Fruit fly (Drosophila melanogaster) whole organism, embryonic: ENCODE data around the gene Cow.

Experiments used
- Adf1 ChIP-seq: fragments of 200-800 bp; sonication (Bioruptor generic); IDR thresholded peaks from 2 replicates; pipeline ENCODE4 v1.3.6; 2022; ENCODE audit warnings: missing biosample characterization, missing genetic modification characterization
- Antp ChIP-seq: fragments of 200-800 bp; sonication (Bioruptor generic); optimal IDR thresholded peaks from 3 replicates; lab custom pipeline; 2016; ENCODE audit warnings: missing biosample characterization, missing genetic modification characterization
- Bteb2 ChIP-seq: fragments of 200-800 bp; sonication (Bioruptor generic); optimal IDR thresholded peaks from 2 replicates; lab custom pipeline; 2016; ENCODE audit warnings: missing biosample characterization, missing genetic modification characterization
- CG10543 ChIP-seq: fragments of 200-800 bp; sonication (Bioruptor generic); optimal IDR thresholded peaks from 3 replicates; lab custom pipeline; 2017; ENCODE audit warnings: missing biosample characterization, mild to moderate bottlenecking, missing genetic modification characterization, moderate library complexity
- CG11695 ChIP-seq: fragments of 200-800 bp; sonication (Bioruptor generic); IDR thresholded peaks from 3 replicates; pipeline ENCODE4 v1.3.6; 2022; ENCODE audit warnings: missing biosample characterization, missing genetic modification characterization
- CG12744 ChIP-seq: fragments of 200-800 bp; sonication (Bioruptor generic); optimal IDR thresholded peaks from 2 replicates; lab custom pipeline; 2016; ENCODE audit warnings: missing biosample characterization, missing genetic modification characterization
- CG15514 ChIP-seq: fragments of 200-800 bp; sonication (Bioruptor generic); optimal IDR thresholded peaks from 3 replicates; lab custom pipeline; 2017; ENCODE audit warnings: missing biosample characterization, missing genetic modification characterization, mild to moderate bottlenecking, moderate library complexity, missing genetic modification reagents
- CG15601 ChIP-seq: fragments of 200-800 bp; sonication (Bioruptor generic); optimal IDR thresholded peaks from 3 replicates; lab custom pipeline; 2019; ENCODE audit warnings: missing biosample characterization, mild to moderate bottlenecking, missing genetic modification characterization, moderate library complexity
- CG16779 ChIP-seq: fragments of 200-800 bp; sonication (Bioruptor generic); IDR thresholded peaks from 2 replicates; pipeline ENCODE4 v1.3.6; 2022; ENCODE audit warnings: missing biosample characterization, missing genetic modification characterization
- CG17186 ChIP-seq: fragments of 200-800 bp; sonication (Bioruptor generic); optimal IDR thresholded peaks from 3 replicates; lab custom pipeline; 2017; ENCODE audit warnings: missing biosample characterization, missing genetic modification reagents, missing genetic modification characterization
- CG17829 ChIP-seq: fragments of 200-800 bp; optimal IDR thresholded peaks from 2 replicates; lab custom pipeline; 2019; ENCODE audit warnings: missing biosample characterization, mild to moderate bottlenecking, missing genetic modification characterization, moderate library complexity
- CG2199 ChIP-seq: fragments of 200-800 bp; sonication (Bioruptor generic); IDR thresholded peaks from 3 replicates; pipeline ENCODE4 v1.3.6; 2022; ENCODE audit warnings: missing biosample characterization, missing genetic modification characterization
- CG5180 ChIP-seq: fragments of 200-800 bp; sonication (Bioruptor generic); optimal IDR thresholded peaks from 3 replicates; lab custom pipeline; 2017; ENCODE audit warnings: missing biosample characterization, missing genetic modification characterization, mild to moderate bottlenecking, moderate library complexity, missing genetic modification reagents
- CG5245 ChIP-seq: fragments of 200-800 bp; sonication (Bioruptor generic); optimal IDR thresholded peaks from 3 replicates; lab custom pipeline; 2016; ENCODE audit warnings: missing biosample characterization, missing genetic modification characterization
- CG5953 ChIP-seq: fragments of 200-800 bp; sonication (Bioruptor generic); IDR thresholded peaks from 2 replicates; pipeline ENCODE4 v1.3.6; 2022; ENCODE audit warnings: missing biosample characterization, missing genetic modification characterization
- CG6254 ChIP-seq: fragments of 200-800 bp; sonication (Bioruptor generic); optimal IDR thresholded peaks from 3 replicates; lab custom pipeline; 2017; ENCODE audit warnings: mild to moderate bottlenecking, missing biosample characterization, missing genetic modification reagents, missing genetic modification characterization
- CG6791 ChIP-seq: fragments of 200-800 bp; sonication (Bioruptor generic); IDR thresholded peaks from 3 replicates; pipeline ENCODE4 v1.3.6; 2022; ENCODE audit warnings: missing biosample characterization, missing genetic modification characterization; ENCODE audit not compliant: partially characterized antibody
- CG7963 ChIP-seq: fragments of 200-800 bp; sonication (Bioruptor generic); IDR thresholded peaks from 3 replicates; pipeline ENCODE4 v1.3.6; 2022; ENCODE audit warnings: missing biosample characterization, missing genetic modification characterization; ENCODE audit not compliant: partially characterized antibody
- CG8281 ChIP-seq: fragments of 200-800 bp; sonication (Bioruptor generic); optimal IDR thresholded peaks from 2 replicates; lab custom pipeline; 2018; ENCODE audit warnings: missing biosample characterization, mild to moderate bottlenecking, missing genetic modification characterization, moderate library complexity
- CG9932 ChIP-seq: fragments of 200-800 bp; sonication (Bioruptor generic); IDR thresholded peaks from 2 replicates; pipeline ENCODE4 v1.3.6; 2022; ENCODE audit warnings: missing biosample characterization, missing genetic modification characterization
- Chrac-16 ChIP-seq: fragments of 200-800 bp; sonication (Bioruptor generic); optimal IDR thresholded peaks from 3 replicates; lab custom pipeline; 2016; ENCODE audit warnings: missing biosample characterization, missing genetic modification characterization
- CkIIα-i1 ChIP-seq: fragments of 200-800 bp; sonication (Bioruptor generic); IDR thresholded peaks from 2 replicates; pipeline ENCODE4 v1.3.6; 2022; ENCODE audit warnings: missing biosample characterization, missing genetic modification characterization
- CoRest ChIP-seq: fragments of 200-800 bp; sonication (Bioruptor generic); optimal IDR thresholded peaks from 3 replicates; lab custom pipeline; 2018; ENCODE audit warnings: missing biosample characterization, mild to moderate bottlenecking, missing genetic modification characterization, moderate library complexity
- Dp ChIP-seq: fragments of 200-800 bp; sonication (Bioruptor generic); optimal IDR thresholded peaks from 2 replicates; lab custom pipeline; 2018; ENCODE audit warnings: missing biosample characterization, mild to moderate bottlenecking, missing genetic modification characterization, moderate library complexity
- Gsc ChIP-seq: fragments of 200-800 bp; sonication (Bioruptor generic); IDR thresholded peaks from 2 replicates; pipeline ENCODE4 v1.3.6; 2022; ENCODE audit warnings: missing biosample characterization, missing genetic modification characterization
- H2.0 ChIP-seq: fragments of 200-800 bp; sonication (Bioruptor generic); IDR thresholded peaks from 2 replicates; pipeline ENCODE4 v1.3.6; 2022; ENCODE audit warnings: missing biosample characterization, missing genetic modification characterization
- HLH3B ChIP-seq: fragments of 200-800 bp; sonication (Bioruptor generic); IDR thresholded peaks from 2 replicates; pipeline ENCODE4 v1.3.6; 2022; ENCODE audit warnings: missing biosample characterization, missing genetic modification characterization
- Lhr ChIP-seq: fragments of 200-800 bp; sonication (Bioruptor generic); optimal IDR thresholded peaks from 3 replicates; lab custom pipeline; 2017; ENCODE audit warnings: mild to moderate bottlenecking, missing biosample characterization, missing genetic modification reagents, missing genetic modification characterization
- MESR4 ChIP-seq: fragments of 200-800 bp; sonication (Bioruptor generic); optimal IDR thresholded peaks from 2 replicates; lab custom pipeline; 2018; ENCODE audit warnings: missing biosample characterization, mild to moderate bottlenecking, missing genetic modification characterization, moderate library complexity
- Myb ChIP-seq: fragments of 200-800 bp; sonication (Bioruptor generic); optimal IDR thresholded peaks from 2 replicates; lab custom pipeline; 2016; ENCODE audit warnings: missing biosample characterization, missing genetic modification characterization
- Nf-YB ChIP-seq: fragments of 200-800 bp; sonication (Bioruptor generic); optimal IDR thresholded peaks from 3 replicates; lab custom pipeline; 2019; ENCODE audit warnings: missing biosample characterization, mild to moderate bottlenecking, missing genetic modification characterization, moderate library complexity
- Rx ChIP-seq: fragments of 200-800 bp; sonication (Bioruptor generic); IDR thresholded peaks from 2 replicates; pipeline ENCODE4 v1.3.6; 2022; ENCODE audit warnings: missing biosample characterization, missing genetic modification characterization
- Sox102F ChIP-seq: fragments of 200-800 bp; sonication (Bioruptor generic); optimal IDR thresholded peaks from 2 replicates; lab custom pipeline; 2018; ENCODE audit warnings: missing biosample characterization, mild to moderate bottlenecking, missing genetic modification characterization, moderate library complexity
- Tbp ChIP-seq: fragments of >200 bp; optimal IDR thresholded peaks from 2 replicates; lab custom pipeline; 2018; ENCODE audit warnings: missing biosample characterization, missing genetic modification characterization
- Xbp1 ChIP-seq: fragments of 200-800 bp; sonication (Bioruptor generic); optimal IDR thresholded peaks from 3 replicates; lab custom pipeline; 2016; ENCODE audit warnings: missing biosample characterization, mild to moderate bottlenecking, missing genetic modification characterization
- cas ChIP-seq: fragments of 200-800 bp; sonication (Bioruptor generic); IDR thresholded peaks from 2 replicates; pipeline ENCODE4 v1.3.6; 2022; ENCODE audit warnings: missing biosample characterization, missing genetic modification characterization
- chm ChIP-seq: fragments of 200-800 bp; sonication (Bioruptor generic); IDR thresholded peaks from 2 replicates; pipeline ENCODE4 v1.3.6; 2022; ENCODE audit warnings: missing biosample characterization, missing genetic modification characterization
- crc ChIP-seq: fragments of 200-800 bp; sonication (Bioruptor generic); optimal IDR thresholded peaks from 2 replicates; lab custom pipeline; 2016; ENCODE audit warnings: missing biosample characterization, missing genetic modification characterization
- en ChIP-seq: fragments of 200-800 bp; sonication (Bioruptor generic); optimal IDR thresholded peaks from 2 replicates; lab custom pipeline; 2016; ENCODE audit warnings: missing biosample characterization, missing genetic modification characterization
- esg ChIP-seq: fragments of 200-800 bp; sonication (Bioruptor generic); conservative IDR thresholded peaks from 2 replicates; pipeline ENCODE4 v1.3.6; 2022; ENCODE audit warnings: missing biosample characterization, missing genetic modification characterization
- fd96Cb ChIP-seq: fragments of 200-800 bp; sonication (Bioruptor generic); optimal IDR thresholded peaks from 2 replicates; lab custom pipeline; 2018; ENCODE audit warnings: missing biosample characterization, mild to moderate bottlenecking, missing genetic modification characterization, moderate library complexity
- hb ChIP-seq: fragments of 200-800 bp; sonication (Bioruptor generic); IDR thresholded peaks from 3 replicates; pipeline ENCODE4 v1.3.6; 2022; ENCODE audit warnings: missing biosample characterization, missing genetic modification characterization; ENCODE audit not compliant: partially characterized antibody
- jing ChIP-seq: fragments of 200-800 bp; sonication (Bioruptor generic); optimal IDR thresholded peaks from 2 replicates; lab custom pipeline; 2018; ENCODE audit warnings: missing biosample characterization, mild to moderate bottlenecking, missing genetic modification characterization
- phol ChIP-seq: fragments of 200-800 bp; sonication (Bioruptor generic); optimal IDR thresholded peaks from 3 replicates; lab custom pipeline; 2018; ENCODE audit warnings: missing biosample characterization, mild to moderate bottlenecking, missing genetic modification characterization, moderate library complexity
- repo ChIP-seq: fragments of 200-800 bp; sonication (Bioruptor generic); optimal IDR thresholded peaks from 2 replicates; lab custom pipeline; 2016; ENCODE audit warnings: missing biosample characterization, missing genetic modification characterization
- sc ChIP-seq, 3 experiments: fragments of >200 bp in 2 of 3; fragments of 200-800 bp in 1 of 3; sonication (Bioruptor generic) in 1 of 3; optimal IDR thresholded peaks; 2 replicates in 2 of 3; 3 replicates in 1 of 3; lab custom pipeline; 2017; ENCODE audit warnings: mild to moderate bottlenecking in 1 of 3, missing biosample characterization in 1 of 3, missing genetic modification characterization in 1 of 3, missing genetic modification reagents in 1 of 3
- sens ChIP-seq: fragments of 200-800 bp; sonication (Bioruptor generic); peaks from one replicate; lab custom pipeline; 2016; ENCODE audit warnings: missing biosample characterization, missing genetic modification characterization
- sob ChIP-seq: fragments of 200-800 bp; sonication (Bioruptor generic); IDR thresholded peaks from 2 replicates; pipeline ENCODE4 v1.3.6; 2022; ENCODE audit warnings: missing biosample characterization, missing genetic modification characterization
- sr ChIP-seq: fragments of 200-800 bp; sonication (Bioruptor generic); IDR thresholded peaks from 3 replicates; pipeline ENCODE4 v1.3.6; 2022; ENCODE audit warnings: missing biosample characterization, missing genetic modification characterization
- z ChIP-seq: fragments of 200-800 bp; sonication (Bioruptor generic); IDR thresholded peaks from 3 replicates; pipeline ENCODE4 v1.3.6; 2022; ENCODE audit warnings: missing biosample characterization, missing genetic modification characterization

Cow gene

dm6 chr3R:23159289-23159956, 46.9 kb upstream of the Cow start, which contains the start of gene VhaAC39-2 (continued):
- TF ChIP-seq sc (optimal IDR thresholded peaks at IDR 0.05; lab: Kevin White, UChicago), result no peak
- TF ChIP-seq sc (GFP tag; optimal IDR thresholded peaks at IDR 0.05; lab: Kevin White, UChicago), result no peak
- no peak for TF ChIP-seq sr (GFP tag; lab: Robert Waterston, UW)
- peak; percentile 33 for TF ChIP-seq CoRest (tag; lab: Kevin White, UChicago)
- no peak for TF ChIP-seq Nf-YB (GFP tag; lab: Kevin White, UChicago)
- no peak for TF ChIP-seq sens (GFP tag; lab: Kevin White, UChicago)
- peak; percentile 71; the same call in 2 of the 3 replicates for TF ChIP-seq CG2199 (GFP tag; lab: Robert Waterston, UW)
- TF ChIP-seq fd96Cb (tag; lab: Kevin White, UChicago), result no peak
- TF ChIP-seq z (GFP tag; lab: Robert Waterston, UW), result no peak
- no peak for TF ChIP-seq Bteb2 (GFP tag; lab: Kevin White, UChicago)
- no peak for TF ChIP-seq CG16779 (GFP tag; lab: Robert Waterston, UW)
- TF ChIP-seq CG15601 (tag; lab: Kevin White, UChicago), result no peak
- no peak for TF ChIP-seq CkIIα-i1
- TF ChIP-seq CG6791 (GFP tag; lab: Robert Waterston, UW), result no peak
- no peak for TF ChIP-seq CG11695 (GFP tag; lab: Robert Waterston, UW)
- no peak for TF ChIP-seq crc (GFP tag; lab: Kevin White, UChicago)
- no peak for TF ChIP-seq CG5180
- no peak for TF ChIP-seq CG7963
- peak; percentile 28; the same call in 1 of the 2 replicates for TF ChIP-seq HLH3B (GFP tag; lab: Robert Waterston, UW)
- TF ChIP-seq Antp (GFP tag; lab: Kevin White, UChicago), result no peak
- TF ChIP-seq Adf1 (GFP tag; lab: Robert Waterston, UW), result no peak
- no peak for TF ChIP-seq Sox102F
- TF ChIP-seq CG5953 (GFP tag; lab: Robert Waterston, UW), result no peak
- TF ChIP-seq CG12744 (GFP tag; lab: Kevin White, UChicago), result no peak
- TF ChIP-seq chm (GFP tag; lab: Robert Waterston, UW), result no peak
- no peak for TF ChIP-seq repo
- TF ChIP-seq Myb (GFP tag; lab: Kevin White, UChicago), result peak; percentile 88
- TF ChIP-seq sob (GFP tag; lab: Robert Waterston, UW), result no peak
- no peak for TF ChIP-seq CG6254
- TF ChIP-seq H2.0, result no peak
- TF ChIP-seq phol (tag; lab: Kevin White, UChicago), result peak; percentile 73
- TF ChIP-seq MESR4 (GFP tag; lab: Kevin White, UChicago), result no peak
- peak; percentile 10 for TF ChIP-seq CG17829 (tag; lab: Kevin White, UChicago)
- TF ChIP-seq cas (GFP tag; lab: Robert Waterston, UW), result no peak
- no peak for TF ChIP-seq Gsc (GFP tag; lab: Robert Waterston, UW)
- no peak for TF ChIP-seq en
- no peak for TF ChIP-seq CG10543
- no peak for TF ChIP-seq jing
- peak; percentile 6 for TF ChIP-seq CG15514 (GFP tag; lab: Kevin White, UChicago)
- TF ChIP-seq CG5245 (GFP tag; lab: Kevin White, UChicago), result no peak
- TF ChIP-seq CG17186 (GFP tag; lab: Kevin White, UChicago), result no peak
- TF ChIP-seq CG8281, result no peak
- TF ChIP-seq Xbp1 (GFP tag; lab: Kevin White, UChicago), result peak; percentile 16
- TF ChIP-seq Dp (GFP tag; lab: Kevin White, UChicago), result peak; percentile 57
- TF ChIP-seq hb, result no peak
- TF ChIP-seq esg (GFP tag; lab: Robert Waterston, UW), result no peak
- no peak for TF ChIP-seq Tbp (GFP tag; lab: Kevin White, UChicago)
- peak; percentile 46; the same call in 1 of the 2 replicates for TF ChIP-seq CG9932 (GFP tag; lab: Robert Waterston, UW)
- peak; percentile 55 for TF ChIP-seq Lhr (GFP tag; lab: Kevin White, UChicago)
- TF ChIP-seq Rx (GFP tag; lab: Robert Waterston, UW), result no peak
- TF ChIP-seq Chrac-16 (GFP tag; lab: Kevin White, UChicago), result peak; percentile 6
